Worm (Caenorhabditis elegans): Measurements from ENCODE around the gene Y62H9A.1.

ce11 chrX:11856214-11856613 lies 19.1 kb upstream of the Y62H9A.1 start:
- TF ChIP-seq ama-1 (optimal IDR thresholded peaks at IDR 0.05) = no peak
- no peak for TF ChIP-seq pha-4 (tag; optimal IDR thresholded peaks at IDR 0.05)
- TF ChIP-seq nhr-11 (tag; optimal IDR thresholded peaks at IDR 0.05) = no peak
- no peak for TF ChIP-seq ceh-2 (tag; optimal IDR thresholded peaks at IDR 0.05)
- TF ChIP-seq pag-3 (tag; optimal IDR thresholded peaks at IDR 0.05; ENCODE audit: borderline replicate concordance) = no peak
- TF ChIP-seq unc-55 (GFP tag; optimal IDR thresholded peaks at IDR 0.05) = no peak
- TF ChIP-seq nfya-1 (tag; optimal IDR thresholded peaks at IDR 0.05) = no peak
- no peak for TF ChIP-seq ztf-16 (tag; optimal IDR thresholded peaks at IDR 0.05)
- TF ChIP-seq mec-3 (tag; optimal IDR thresholded peaks at IDR 0.05; ENCODE audit: borderline replicate concordance) = no peak
- TF ChIP-seq fkh-10 (GFP tag; optimal IDR thresholded peaks at IDR 0.05) = no peak
- TF ChIP-seq pqm-1 (tag; optimal IDR thresholded peaks at IDR 0.05) = no peak
